Worm (Caenorhabditis elegans) whole organism, late embryonic: ENCODE results near the gene R05H5.3.
A peak's percentile ranks its signal among the peaks of the same experiment; 100 is the strongest.

Experiments
- C08G9.2 ChIP-seq: sonication (generic microtip); optimal IDR thresholded peaks from 2 replicates; lab custom pipeline; 2016; ENCODE audit warnings: mild to moderate bottlenecking, missing genetic modification characterization, moderate library complexity, missing compliant biosample characterization
- C38D4.7 ChIP-seq: fragments of 200-800 bp; sonication (Bioruptor generic); optimal IDR thresholded peaks from 2 replicates; lab custom pipeline; 2018; ENCODE audit warnings: mild to moderate bottlenecking, missing genetic modification characterization, moderate library complexity, missing compliant biosample characterization
- T23F11.4 ChIP-seq: fragments of 200-800 bp; sonication (Bioruptor generic); optimal IDR thresholded peaks from 2 replicates; lab custom pipeline; 2018; ENCODE audit warnings: mild to moderate bottlenecking, missing genetic modification characterization, missing compliant biosample characterization
- Y22D7AL.16 ChIP-seq: sonication (generic microtip); optimal IDR thresholded peaks from 2 replicates; lab custom pipeline; 2016; ENCODE audit warnings: missing genetic modification characterization, missing compliant biosample characterization
- ahr-1 ChIP-seq: sonication (generic microtip); optimal IDR thresholded peaks from 2 replicates; lab custom pipeline; 2016; ENCODE audit warnings: missing genetic modification characterization, missing compliant biosample characterization
- ceh-14 ChIP-seq: sonication (generic microtip); optimal IDR thresholded peaks from 2 replicates; lab custom pipeline; 2016; ENCODE audit warnings: missing genotype, missing genetic modification characterization, missing compliant biosample characterization
- ceh-18 ChIP-seq: sonication (generic microtip); optimal IDR thresholded peaks from 2 replicates; lab custom pipeline; 2016; ENCODE audit warnings: missing genetic modification characterization, missing compliant biosample characterization
- ceh-19 ChIP-seq: fragments of 200-800 bp; sonication (Bioruptor generic); optimal IDR thresholded peaks from 2 replicates; lab custom pipeline; 2018; ENCODE audit warnings: mild to moderate bottlenecking, missing genetic modification characterization, missing compliant biosample characterization
- ceh-2 ChIP-seq: sonication (generic microtip); optimal IDR thresholded peaks from 2 replicates; lab custom pipeline; 2016; ENCODE audit warnings: missing genotype, missing genetic modification characterization, missing compliant biosample characterization
- ceh-22 ChIP-seq: sonication (generic microtip); optimal IDR thresholded peaks from 2 replicates; lab custom pipeline; 2017; ENCODE audit warnings: missing biosample characterization, missing genetic modification characterization
- ceh-24 ChIP-seq: sonication (generic microtip); optimal IDR thresholded peaks from 2 replicates; lab custom pipeline; 2016; ENCODE audit warnings: mild to moderate bottlenecking, missing genetic modification characterization, missing compliant biosample characterization
- ceh-30 ChIP-seq: fragments of 150-350 bp; optimal IDR thresholded peaks from 2 replicates; lab custom pipeline; 2014; ENCODE audit warnings: missing biosample characterization, missing genetic modification characterization
- ceh-31 ChIP-seq: sonication (generic microtip); optimal IDR thresholded peaks from 2 replicates; lab custom pipeline; 2016; ENCODE audit warnings: missing genetic modification characterization, missing compliant biosample characterization
- ceh-34 ChIP-seq: sonication (generic microtip); optimal IDR thresholded peaks from 2 replicates; lab custom pipeline; 2016; ENCODE audit warnings: mild to moderate bottlenecking, missing genetic modification characterization, missing compliant biosample characterization
- ceh-45 ChIP-seq: fragments of 200-800 bp; sonication (Bioruptor generic); IDR thresholded peaks from 2 replicates; pipeline ENCODE4 v1.3.6; 2022; ENCODE audit warnings: missing genetic modification reagents, missing genetic modification characterization, missing compliant biosample characterization
- ceh-6 ChIP-seq: fragments of 200-800 bp; sonication (Bioruptor generic); optimal IDR thresholded peaks from 2 replicates; lab custom pipeline; 2018; ENCODE audit warnings: mild to moderate bottlenecking, missing genetic modification characterization, missing compliant biosample characterization
- ceh-9 ChIP-seq: sonication (generic microtip); optimal IDR thresholded peaks from 2 replicates; lab custom pipeline; 2016; ENCODE audit warnings: mild to moderate bottlenecking, missing genetic modification characterization, inconsistent platforms, missing compliant biosample characterization
- elt-2 ChIP-seq: sonication (generic microtip); optimal IDR thresholded peaks from 2 replicates; lab custom pipeline; 2016; ENCODE audit warnings: missing genetic modification reagents, missing genetic modification characterization, missing compliant biosample characterization
- eyg-1 ChIP-seq: sonication (generic microtip); optimal IDR thresholded peaks from 2 replicates; lab custom pipeline; 2016; ENCODE audit warnings: missing genotype, missing genetic modification characterization, missing compliant biosample characterization
- fax-1 ChIP-seq: sonication (generic microtip); optimal IDR thresholded peaks from 2 replicates; lab custom pipeline; 2016; ENCODE audit warnings: missing genotype, missing genetic modification characterization, missing compliant biosample characterization
- fkh-10 ChIP-seq: fragments of 150-350 bp; optimal IDR thresholded peaks from 2 replicates; lab custom pipeline; 2014; ENCODE audit warnings: missing biosample characterization, missing genetic modification reagents, missing genetic modification characterization
- fkh-6 ChIP-seq: sonication (generic microtip); optimal IDR thresholded peaks from 2 replicates; lab custom pipeline; 2016; ENCODE audit warnings: missing genetic modification characterization, missing compliant biosample characterization
- gmeb-2 ChIP-seq: sonication (generic microtip); optimal IDR thresholded peaks from 2 replicates; lab custom pipeline; 2016; ENCODE audit warnings: missing genetic modification characterization, inconsistent platforms, missing compliant biosample characterization
- hlh-13 ChIP-seq: fragments of 200-800 bp; sonication (Bioruptor generic); optimal IDR thresholded peaks from 2 replicates; lab custom pipeline; 2018; ENCODE audit warnings: mild to moderate bottlenecking, missing genetic modification characterization, missing compliant biosample characterization
- hlh-15 ChIP-seq: sonication (generic microtip); optimal IDR thresholded peaks from 2 replicates; lab custom pipeline; 2016; ENCODE audit warnings: missing genetic modification characterization, missing compliant biosample characterization
- hlh-30 ChIP-seq: sonication (generic microtip); optimal IDR thresholded peaks from 2 replicates; lab custom pipeline; 2017; ENCODE audit warnings: antibody characterized with exemption, missing genetic modification characterization, missing compliant biosample characterization; ENCODE audit not compliant: insufficient read depth
- hlh-6 ChIP-seq: sonication (generic microtip); optimal IDR thresholded peaks from 2 replicates; lab custom pipeline; 2016; ENCODE audit warnings: missing genotype, missing genetic modification characterization, missing compliant biosample characterization
- hlh-8 ChIP-seq: sonication (generic microtip); optimal IDR thresholded peaks from 2 replicates; lab custom pipeline; 2016; ENCODE audit warnings: missing genotype, missing genetic modification characterization, missing compliant biosample characterization
- mec-3 ChIP-seq: sonication (generic microtip); optimal IDR thresholded peaks from 2 replicates; lab custom pipeline; 2016; ENCODE audit warnings: borderline replicate concordance, missing genetic modification characterization, missing compliant biosample characterization
- nhr-11 ChIP-seq: fragments of 150-350 bp; optimal IDR thresholded peaks from 2 replicates; lab custom pipeline; 2014; ENCODE audit warnings: missing biosample characterization, missing genetic modification characterization
- nhr-232 ChIP-seq: sonication (generic microtip); optimal IDR thresholded peaks from 2 replicates; lab custom pipeline; 2016; ENCODE audit warnings: missing genetic modification characterization, missing compliant biosample characterization
- npax-4 ChIP-seq: sonication (generic microtip); optimal IDR thresholded peaks from 2 replicates; lab custom pipeline; 2016; ENCODE audit warnings: missing genetic modification characterization, missing compliant biosample characterization
- odd-2 ChIP-seq: sonication (generic microtip); optimal IDR thresholded peaks from 2 replicates; lab custom pipeline; 2017; ENCODE audit warnings: antibody characterized with exemption, mild to moderate bottlenecking, missing genetic modification characterization, missing compliant biosample characterization
- pag-3 ChIP-seq: sonication (generic microtip); optimal IDR thresholded peaks from 2 replicates; lab custom pipeline; 2016; ENCODE audit warnings: missing compliant biosample characterization, missing genetic modification characterization, borderline replicate concordance
- pat-9 ChIP-seq: fragments of 200-800 bp; sonication (Bioruptor generic); optimal IDR thresholded peaks from 2 replicates; lab custom pipeline; 2018; ENCODE audit warnings: mild to moderate bottlenecking, missing genetic modification characterization, moderate library complexity, missing compliant biosample characterization
- pha-2 ChIP-seq: sonication (generic microtip); optimal IDR thresholded peaks from 2 replicates; lab custom pipeline; 2017; ENCODE audit warnings: mild to moderate bottlenecking, missing genetic modification characterization, missing compliant biosample characterization
- pqm-1 ChIP-seq: sonication (generic microtip); optimal IDR thresholded peaks from 2 replicates; lab custom pipeline; 2016; ENCODE audit warnings: missing genetic modification characterization, missing compliant biosample characterization
- pros-1 ChIP-seq: fragments of 150-350 bp; optimal IDR thresholded peaks from 2 replicates; lab custom pipeline; 2014; ENCODE audit warnings: missing biosample characterization, missing genetic modification reagents, missing genetic modification characterization
- ref-2 ChIP-seq: sonication (generic microtip); optimal IDR thresholded peaks from 2 replicates; lab custom pipeline; 2016; ENCODE audit warnings: missing genetic modification characterization, missing compliant biosample characterization
- rnt-1 ChIP-seq: sonication (generic microtip); optimal IDR thresholded peaks from 2 replicates; lab custom pipeline; 2016; ENCODE audit warnings: missing genetic modification characterization, missing compliant biosample characterization
- syd-9 ChIP-seq: sonication (generic microtip); optimal IDR thresholded peaks from 2 replicates; lab custom pipeline; 2016; ENCODE audit warnings: mild to moderate bottlenecking, missing genetic modification characterization, moderate library complexity, missing compliant biosample characterization
- tbx-2 ChIP-seq: sonication (generic microtip); optimal IDR thresholded peaks from 2 replicates; lab custom pipeline; 2016; ENCODE audit warnings: missing genetic modification characterization, missing compliant biosample characterization
- tbx-7 ChIP-seq: sonication (generic microtip); optimal IDR thresholded peaks from 2 replicates; lab custom pipeline; 2016; ENCODE audit warnings: missing genotype, missing genetic modification characterization, missing compliant biosample characterization
- ttx-3 ChIP-seq: sonication (generic microtip); optimal IDR thresholded peaks from 2 replicates; lab custom pipeline; 2016; ENCODE audit warnings: missing genetic modification reagents, missing genetic modification characterization, missing compliant biosample characterization
- unc-42 ChIP-seq: sonication (generic microtip); optimal IDR thresholded peaks from 2 replicates; lab custom pipeline; 2016; ENCODE audit warnings: missing genotype, missing genetic modification characterization, missing compliant biosample characterization
- unc-55 ChIP-seq: sonication (generic microtip); optimal IDR thresholded peaks from 2 replicates; lab custom pipeline; 2017; ENCODE audit warnings: missing biosample characterization, missing genetic modification reagents, missing genetic modification characterization
- zip-5 ChIP-seq: sonication (generic microtip); optimal IDR thresholded peaks from 2 replicates; lab custom pipeline; 2016; ENCODE audit warnings: missing genetic modification characterization, missing compliant biosample characterization

The R05H5.3 gene

ce11 chrII:10194605-10195004 lies 2.8 kb upstream of the R05H5.3 start, which contains the start of gene srb-6:
Gene srb-6 (plus strand): TSS chrII:10194905.
- TF ChIP-seq elt-2 (tag; lab: Kevin White, UChicago) (no peak), syd-9 (no peak), tbx-7 (tag; lab: Kevin White, UChicago) (no peak), ceh-9 (tag; lab: Kevin White, UChicago) (no peak), ceh-6 (GFP tag; lab: Kevin White, UChicago) (no peak), odd-2 (tag; lab: Kevin White, UChicago) (no peak), ttx-3 (tag; lab: Kevin White, UChicago) (no peak), fkh-6 (tag; lab: Kevin White, UChicago) (no peak), fkh-10 (no peak), nhr-11 (tag; lab: Kevin White, UChicago) (no peak), ceh-24 (tag; lab: Kevin White, UChicago) (no peak), pag-3 (tag; lab: Kevin White, UChicago) (no peak), hlh-30 (tag; lab: Kevin White, UChicago) (no peak), hlh-6 (no peak), pat-9 (tag; lab: Kevin White, UChicago) (no peak), eyg-1 (no peak), ceh-22 (tag; lab: Kevin White, UChicago) (no peak), rnt-1 (tag; lab: Kevin White, UChicago) (no peak), ceh-19 (GFP tag; lab: Kevin White, UChicago) (no peak), ceh-34 (tag; lab: Kevin White, UChicago) (no peak)

DNA sequence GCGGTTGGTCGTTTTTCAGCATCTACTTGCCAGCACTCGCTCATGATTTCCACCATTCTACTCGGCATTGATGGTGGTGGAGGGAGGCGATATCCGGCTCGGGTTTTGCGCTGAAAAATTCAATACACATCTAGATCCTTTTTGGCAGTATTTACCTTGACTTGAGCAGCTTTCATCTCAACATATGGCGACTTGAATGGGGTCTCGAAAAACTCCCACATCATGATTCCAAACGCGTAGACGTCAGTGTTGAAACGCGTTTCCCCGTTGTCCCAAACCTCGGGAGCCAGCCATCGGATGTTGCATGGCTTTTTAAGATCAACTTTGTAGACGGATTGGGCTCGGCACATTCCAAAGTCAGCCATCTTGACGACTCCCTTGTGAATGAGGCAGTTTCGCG lies 1.1 kb downstream of the R05H5.3 start:
- TF ChIP-seq ref-2 (tag; lab: Kevin White, UChicago) (no peak), ahr-1 (no peak), unc-55 (GFP tag; lab: Kevin White, UChicago) (no peak), ceh-31 (tag; lab: Kevin White, UChicago) (no peak), elt-2 (tag; lab: Kevin White, UChicago) (no peak), ceh-9 (tag; lab: Kevin White, UChicago) (no peak), gmeb-2 (tag; lab: Kevin White, UChicago) (no peak), npax-4 (tag; lab: Kevin White, UChicago) (no peak), hlh-30 (tag; lab: Kevin White, UChicago) (no peak), fax-1 (no peak), ceh-18 (tag; lab: Kevin White, UChicago) (no peak), hlh-13 (GFP tag; lab: Kevin White, UChicago) (no peak), Y22D7AL.16 (tag; lab: Kevin White, UChicago) (no peak), nhr-232 (tag; lab: Kevin White, UChicago) (no peak), ceh-45 (GFP tag; lab: Robert Waterston, UW) (no peak), nhr-11 (tag; lab: Kevin White, UChicago) (no peak), hlh-6 (no peak), odd-2 (tag; lab: Kevin White, UChicago) (no peak)

- TF ChIP-seq pros-1 (no peak), pqm-1 (tag; lab: Kevin White, UChicago) (no peak), hlh-15 (tag; lab: Kevin White, UChicago) (no peak), mec-3 (tag; lab: Kevin White, UChicago) (no peak)
Observed at ce11 chrII:10199906-10200305, 2.5 kb downstream of the R05H5.3 start, which contains the start of gene R05H5.4. Gene R05H5.4 (minus strand): TSS chrII:10200006.

ce11 chrII:10200759-10201158 lies 3.3 kb downstream of the R05H5.3 start, which contains the start of gene arv-1:
Gene arv-1 (minus strand): TSS chrII:10200823.
- peak; percentile 52 for TF ChIP-seq C08G9.2 (tag; lab: Kevin White, UChicago)
- peak; percentile 4 for TF ChIP-seq ceh-34 (tag; lab: Kevin White, UChicago)
- no peak for TF ChIP-seq T23F11.4 (GFP tag; lab: Kevin White, UChicago)
- peak; percentile 14 for TF ChIP-seq pha-2 (tag; lab: Kevin White, UChicago)
- TF ChIP-seq tbx-2 (tag; lab: Kevin White, UChicago): peak; percentile 81
- TF ChIP-seq ref-2 (tag; lab: Kevin White, UChicago): peak; percentile 24
- TF ChIP-seq ceh-18 (tag; lab: Kevin White, UChicago): no peak
- TF ChIP-seq unc-42: peak; percentile 42
- peak; percentile 19 for TF ChIP-seq elt-2 (tag; lab: Kevin White, UChicago)
- TF ChIP-seq ceh-2 (tag; lab: Kevin White, UChicago): peak; percentile 64
- no peak for TF ChIP-seq gmeb-2 (tag; lab: Kevin White, UChicago)
- peak; percentile 40 for TF ChIP-seq ceh-14 (tag; lab: Kevin White, UChicago)
- no peak for TF ChIP-seq pros-1
- no peak for TF ChIP-seq unc-55 (GFP tag; lab: Kevin White, UChicago)
- peak; percentile 65 for TF ChIP-seq hlh-8 (tag; lab: Kevin White, UChicago)
- peak; percentile 26 for TF ChIP-seq C38D4.7 (GFP tag; lab: Kevin White, UChicago)
- no peak for TF ChIP-seq ceh-30 (tag; lab: Kevin White, UChicago)
- peak; percentile 36 for TF ChIP-seq fax-1
- peak; percentile 79 for TF ChIP-seq ceh-31 (tag; lab: Kevin White, UChicago)
- TF ChIP-seq zip-5: peak; percentile 54
